Worm (Caenorhabditis elegans) whole organism, early embryonic: ENCODE measurements around the gene Y113G7A.22.

Source experiments
- F13C5.2 ChIP-seq: sonication (generic microtip); optimal IDR thresholded peaks from 2 replicates; lab custom pipeline; 2017; ENCODE audit warnings: mild to moderate bottlenecking, missing genetic modification characterization, inconsistent platforms, missing compliant biosample characterization
- ama-1 ChIP-seq: fragments of 150-350 bp; optimal IDR thresholded peaks from 2 replicates; lab custom pipeline; 2014
- ceh-13 ChIP-seq: fragments of 200-800 bp; sonication (Bioruptor generic); optimal IDR thresholded peaks from 2 replicates; lab custom pipeline; 2018; ENCODE audit warnings: mild to moderate bottlenecking, missing genetic modification characterization, missing compliant biosample characterization
- ceh-36 ChIP-seq: sonication (generic microtip); optimal IDR thresholded peaks from 2 replicates; lab custom pipeline; 2016; ENCODE audit warnings: missing genetic modification characterization, inconsistent platforms, missing compliant biosample characterization
- ets-7 ChIP-seq: sonication (generic microtip); optimal IDR thresholded peaks from 2 replicates; lab custom pipeline; 2016; ENCODE audit warnings: missing genotype, missing genetic modification characterization, missing compliant biosample characterization
- flt-1 ChIP-seq: fragments of 200-800 bp; sonication (Bioruptor generic); IDR thresholded peaks from 2 replicates; pipeline ENCODE4 v1.3.6; 2022; ENCODE audit warnings: missing genetic modification characterization, missing compliant biosample characterization
- hmbx-1 ChIP-seq: sonication (generic microtip); optimal IDR thresholded peaks from 2 replicates; lab custom pipeline; 2016; ENCODE audit warnings: mild to moderate bottlenecking, missing genetic modification characterization, missing compliant biosample characterization
- hnd-1 ChIP-seq: sonication (generic microtip); optimal IDR thresholded peaks from 2 replicates; lab custom pipeline; 2016; ENCODE audit warnings: missing genetic modification characterization, missing compliant biosample characterization
- pes-1 ChIP-seq: fragments of 200-800 bp; sonication (Bioruptor generic); IDR thresholded peaks from 2 replicates; pipeline ENCODE4 v1.3.6; 2022; ENCODE audit warnings: missing genetic modification reagents, missing genetic modification characterization, missing compliant biosample characterization
- scrt-1 ChIP-seq: fragments of 200-800 bp; sonication (Bioruptor generic); IDR thresholded peaks from 2 replicates; pipeline ENCODE4 v1.3.6; 2022; ENCODE audit warnings: missing genetic modification characterization, missing compliant biosample characterization
- sea-1 ChIP-seq: fragments of 200-800 bp; sonication (Bioruptor generic); conservative IDR thresholded peaks from 2 replicates; pipeline ENCODE4 v1.3.6; 2022; ENCODE audit warnings: missing genetic modification characterization, missing compliant biosample characterization
- tbx-37 ChIP-seq: fragments of 200-800 bp; sonication (Bioruptor generic); conservative IDR thresholded peaks from 2 replicates; pipeline ENCODE4 v1.3.6; 2022; ENCODE audit warnings: missing genetic modification reagents, missing genetic modification characterization, missing compliant biosample characterization

DNA sequence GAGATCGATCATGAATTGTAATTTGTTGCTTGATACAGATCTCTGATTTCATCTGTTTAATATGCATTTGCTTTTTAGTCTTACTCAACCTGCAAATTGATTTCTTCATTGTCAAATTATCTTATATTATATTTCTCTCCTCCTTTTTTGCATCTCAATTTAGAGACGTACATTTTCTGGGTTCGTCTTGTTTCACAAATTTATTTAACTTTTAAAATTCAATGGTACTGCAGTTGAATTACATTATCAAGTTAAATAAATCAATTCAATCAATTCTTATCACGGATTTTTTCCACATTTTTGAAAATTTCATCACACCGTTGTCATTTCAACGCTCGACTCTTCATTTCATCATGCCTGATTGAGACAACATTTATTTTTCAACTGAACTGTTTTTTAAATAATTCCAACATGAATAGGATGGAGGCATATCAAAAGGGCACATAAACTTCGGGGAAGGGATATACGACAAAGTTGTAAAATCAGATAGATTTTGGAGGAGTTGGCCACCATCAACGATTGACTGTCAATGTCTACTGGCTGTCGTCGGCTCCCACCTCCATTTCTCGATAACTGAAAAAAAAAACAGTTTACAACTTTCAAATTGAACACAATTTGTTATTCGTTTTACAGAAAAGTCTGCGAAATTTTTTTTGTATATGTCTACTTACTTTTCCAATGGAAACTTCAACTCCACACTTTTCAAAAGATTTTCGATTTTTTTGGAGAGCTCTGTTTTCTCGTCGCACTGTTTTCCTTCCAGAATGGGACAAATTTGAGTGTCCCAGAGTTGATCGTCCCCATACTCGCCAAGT lies 27.4 kb upstream of the Y113G7A.22 start:
- no peak for TF ChIP-seq ceh-36 (tag; lab: Kevin White, UChicago)
- TF ChIP-seq F13C5.2 (tag; lab: Kevin White, UChicago): no peak
- TF ChIP-seq flt-1 (GFP tag; lab: Robert Waterston, UW): no peak
- TF ChIP-seq ceh-13: no peak
- TF ChIP-seq scrt-1 (GFP tag; lab: Robert Waterston, UW): no peak
- no peak for TF ChIP-seq hnd-1
- no peak for TF ChIP-seq pes-1 (GFP tag; lab: Robert Waterston, UW)
- TF ChIP-seq sea-1: no peak
- no peak for TF ChIP-seq ama-1
- no peak for TF ChIP-seq tbx-37 (GFP tag; lab: Robert Waterston, UW)
- TF ChIP-seq ets-7: no peak
- TF ChIP-seq hmbx-1 (tag; lab: Kevin White, UChicago): no peak
